Fruit fly (Drosophila melanogaster): ENCODE results near the gene CG16743.

Gene CG16743

DNA sequence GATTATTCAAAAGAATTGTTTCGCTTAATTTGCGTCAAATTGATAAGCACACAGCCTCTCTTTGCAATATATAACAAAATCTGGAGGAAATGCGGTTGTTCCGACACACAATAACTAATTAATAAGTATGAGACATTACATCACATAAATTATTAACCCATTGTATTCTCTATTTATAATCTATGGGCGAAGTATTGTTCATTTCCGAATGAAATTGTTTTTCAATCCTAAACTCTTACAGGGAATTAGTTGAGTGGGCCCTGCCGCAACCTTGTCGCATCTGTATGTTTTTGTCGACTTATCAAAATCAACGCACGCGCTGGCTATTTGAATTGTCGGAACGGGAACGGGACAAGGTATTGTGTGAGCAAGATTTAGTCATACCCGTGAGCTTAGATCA, at the start of gene CG16743:
Gene CG16743 (plus strand): TSS at position 57 of the 400 bp plus-strand sequence.
- peak; percentile 79 for TF ChIP-seq noc (tag; optimal IDR thresholded peaks at IDR 0.05)

DNA sequence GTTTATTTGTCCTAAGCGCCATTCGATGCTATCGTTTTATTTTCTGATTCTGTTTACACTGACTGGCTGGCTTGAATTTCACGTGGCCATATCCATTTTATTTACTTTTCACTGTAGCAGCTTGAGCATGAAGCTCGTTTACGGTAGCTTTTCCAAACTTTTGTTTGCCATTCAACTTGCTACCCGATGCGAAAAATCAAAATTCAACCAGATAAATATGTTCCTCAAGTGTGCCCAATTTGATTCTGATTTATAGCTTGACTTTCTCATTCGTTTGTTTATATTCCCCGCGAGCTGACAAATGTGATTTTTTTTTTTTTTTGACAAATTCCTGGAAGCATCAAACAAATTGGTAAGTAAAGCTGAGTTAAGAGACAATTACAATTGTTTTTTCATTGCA, 35.7 kb upstream of the CG16743 start, which contains the start of gene CG14072:
Gene CG14072 (plus strand): TSS at position 301 of the 400 bp plus-strand sequence.
- TF ChIP-seq noc (tag; optimal IDR thresholded peaks at IDR 0.05), result no peak

DNA sequence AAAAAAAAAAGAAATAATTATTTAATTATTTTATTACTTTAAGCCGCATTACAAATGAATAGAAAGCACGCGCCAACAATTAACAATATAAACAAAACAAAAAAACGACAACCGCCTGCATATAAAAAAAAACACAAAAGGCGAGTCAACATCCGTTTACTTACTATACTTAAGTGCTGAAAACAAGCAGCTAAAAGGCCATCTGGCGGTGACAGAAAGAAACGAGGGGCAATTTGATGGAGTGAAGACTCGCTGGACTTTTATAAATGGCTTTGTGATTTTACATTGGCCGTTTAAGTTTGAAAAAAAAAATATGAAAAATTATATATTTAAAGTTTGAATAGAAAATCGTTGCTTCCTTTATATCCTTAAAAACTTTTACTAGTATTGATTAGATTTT, 31.9 kb upstream of the CG16743 start:
- no peak for TF ChIP-seq noc (tag; optimal IDR thresholded peaks at IDR 0.05)

DNA sequence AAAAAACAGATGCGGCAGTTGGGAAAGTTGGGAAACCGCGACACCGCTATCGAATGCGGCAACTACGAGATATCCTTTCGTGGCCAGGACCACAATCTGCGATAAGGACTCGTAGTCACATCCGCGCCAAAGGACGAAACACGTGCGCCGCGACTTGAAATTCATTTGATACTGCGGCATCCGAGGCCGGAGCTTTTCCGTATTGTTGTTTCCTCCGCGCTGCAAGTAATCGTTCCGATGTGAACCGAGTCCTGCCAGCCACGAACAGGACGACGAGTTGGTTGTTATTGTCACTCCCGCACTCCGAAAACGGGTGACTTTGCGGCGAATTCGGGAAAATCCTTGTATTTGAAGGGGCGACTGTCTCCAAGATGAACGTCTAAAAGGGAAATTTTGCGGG, 8.1 kb upstream of the CG16743 start, which contains the start of gene dpr2:
Gene dpr2 (minus strand): TSS at position 175 of the 400 bp plus-strand sequence.
- no peak for TF ChIP-seq noc (tag; optimal IDR thresholded peaks at IDR 0.05)

DNA sequence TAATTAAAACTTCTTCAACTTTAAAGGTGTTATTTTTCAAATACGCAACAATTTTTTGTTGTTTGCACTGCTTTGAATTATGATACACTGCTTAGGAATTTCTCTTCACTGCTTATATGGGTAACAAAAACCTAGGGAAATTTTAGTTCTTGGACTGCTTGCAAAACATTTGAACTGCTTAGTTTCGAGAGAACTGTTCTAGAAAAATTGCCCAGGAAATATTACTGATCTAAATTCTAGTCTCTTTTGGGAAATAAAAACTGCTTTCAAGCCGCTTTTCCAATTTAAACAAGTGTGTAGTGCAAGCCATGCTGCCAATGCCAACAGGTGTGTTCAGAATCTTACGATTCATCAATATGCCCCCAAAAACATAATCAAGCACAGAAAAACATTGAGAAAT, 7.6 kb upstream of the CG16743 start:
- no peak for TF ChIP-seq noc (tag; optimal IDR thresholded peaks at IDR 0.05)

dm6 chr2L:10965962-10966361, 6.1 kb upstream of the CG16743 start:
- TF ChIP-seq noc (tag; optimal IDR thresholded peaks at IDR 0.05), result no peak

- TF ChIP-seq noc (tag; optimal IDR thresholded peaks at IDR 0.05), result peak; percentile 74
Observed at dm6 chr2L:10967257-10968008, 4.6 kb upstream of the CG16743 start.

DNA sequence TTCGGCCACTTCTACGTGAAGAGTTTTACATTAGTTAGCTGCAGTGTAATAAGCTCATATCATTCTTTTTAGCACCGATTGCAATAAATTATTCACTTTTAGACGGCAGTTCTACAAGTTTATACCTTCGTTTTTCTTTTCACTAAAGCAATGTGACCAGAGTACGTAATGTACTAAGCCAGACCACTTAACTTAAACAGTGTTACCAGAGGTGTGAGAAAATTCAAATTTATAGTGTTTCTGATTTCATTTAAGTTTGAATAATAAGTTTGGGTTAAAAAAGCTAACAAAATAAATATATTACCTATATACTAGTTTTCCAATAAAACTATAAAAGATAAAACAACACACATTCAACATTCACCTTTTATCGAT, 4.1 kb upstream of the CG16743 start:
- no peak for TF ChIP-seq noc (tag; optimal IDR thresholded peaks at IDR 0.05)

DNA sequence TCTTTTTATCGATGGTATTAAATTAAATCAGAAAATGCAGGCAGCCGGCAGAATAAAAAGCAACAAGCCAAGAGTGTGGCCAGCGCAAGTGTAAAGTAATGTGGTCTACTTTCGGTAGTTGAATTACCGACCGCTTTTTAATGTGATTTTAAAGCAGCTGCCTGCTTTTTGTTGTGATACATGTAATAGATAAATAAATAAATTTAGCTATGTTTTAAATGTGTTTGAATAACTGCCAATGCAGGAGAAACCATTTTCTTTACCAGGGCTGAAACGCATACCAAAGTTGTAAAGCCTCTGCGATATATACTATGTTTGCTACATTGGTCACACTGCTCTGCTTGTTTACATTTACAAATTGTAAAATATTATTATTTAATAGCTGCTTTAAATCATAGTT, 1.9 kb upstream of the CG16743 start, which contains the start of the genes Tmem214 and YL-1:
Gene Tmem214 (minus strand): TSS at position 142 of the 400 bp plus-strand sequence.
Gene YL-1 (plus strand): TSS at position 310 of the 400 bp plus-strand sequence.
- TF ChIP-seq noc (tag; optimal IDR thresholded peaks at IDR 0.05), result peak; percentile 72

DNA sequence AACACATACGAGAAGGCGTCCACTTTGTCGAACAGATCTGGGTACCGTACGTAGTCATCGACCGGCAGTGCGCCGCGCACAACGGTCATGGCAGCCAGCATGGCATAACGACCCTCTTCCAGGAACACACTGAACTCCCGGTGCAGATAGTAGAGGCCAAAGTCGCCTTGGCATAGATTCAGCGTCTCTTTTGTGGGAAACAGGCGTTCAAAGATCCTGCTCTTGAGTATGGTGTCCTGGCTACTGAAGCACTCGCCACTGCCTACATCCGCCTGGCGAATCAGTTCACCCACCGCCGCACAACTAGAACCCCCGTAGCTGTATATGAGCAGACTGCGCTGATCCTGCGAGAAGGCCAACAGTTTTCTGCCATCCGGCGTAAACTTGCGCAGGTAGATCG, 2.6 kb downstream of the CG16743 start:
- TF ChIP-seq noc (tag; optimal IDR thresholded peaks at IDR 0.05), result no peak

- no peak for TF ChIP-seq noc (tag; optimal IDR thresholded peaks at IDR 0.05)
Observed at dm6 chr2L:10975193-10975592, 3.1 kb downstream of the CG16743 start, which contains the start of gene abo. TSS of gene abo (minus strand) at chr2L:10975293.

DNA sequence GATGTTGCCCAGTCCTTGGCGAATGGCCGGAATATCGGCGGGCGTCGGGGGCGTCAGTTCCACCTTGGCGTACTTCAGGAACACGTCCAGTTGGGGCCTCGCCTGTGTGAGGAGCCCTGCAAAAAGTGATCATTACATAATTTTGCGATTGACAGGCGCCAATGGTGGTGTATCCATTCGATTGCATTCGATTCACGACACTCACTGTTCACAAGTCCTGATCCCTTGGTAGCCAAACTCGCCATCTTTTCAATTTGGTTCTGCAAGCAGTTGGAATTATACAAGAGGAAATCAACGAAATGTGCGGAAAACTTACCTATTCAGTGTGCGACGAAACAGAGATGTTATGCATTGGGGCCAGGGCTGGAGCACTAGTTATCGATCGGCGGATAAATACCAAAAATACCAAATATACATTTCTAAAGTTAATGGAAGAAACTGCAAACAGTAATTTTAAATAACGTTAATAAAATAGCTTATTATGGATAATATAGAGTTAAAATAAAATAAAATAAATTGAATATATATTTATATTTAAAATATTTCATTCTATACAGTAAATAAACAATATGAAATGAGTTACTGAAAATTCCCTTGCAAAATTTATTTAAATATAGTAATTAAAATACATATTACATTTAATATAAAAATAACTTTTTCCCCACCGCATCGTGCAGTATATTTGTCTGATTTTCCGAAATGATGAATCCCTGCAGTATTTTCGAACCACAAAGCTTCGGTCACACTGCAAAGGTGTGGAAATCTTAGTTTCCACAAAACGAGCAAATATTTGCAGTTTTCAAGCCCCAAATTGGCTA, 4.2 kb downstream of the CG16743 start, which contains the start of the genes ATPsynG and SCAR:
Gene ATPsynG (minus strand): TSS at position 354 of the 818 bp plus-strand sequence.
Gene SCAR (plus strand): TSS at position 727 of the 818 bp plus-strand sequence.
- TF ChIP-seq noc (tag; optimal IDR thresholded peaks at IDR 0.05), result no peak

DNA sequence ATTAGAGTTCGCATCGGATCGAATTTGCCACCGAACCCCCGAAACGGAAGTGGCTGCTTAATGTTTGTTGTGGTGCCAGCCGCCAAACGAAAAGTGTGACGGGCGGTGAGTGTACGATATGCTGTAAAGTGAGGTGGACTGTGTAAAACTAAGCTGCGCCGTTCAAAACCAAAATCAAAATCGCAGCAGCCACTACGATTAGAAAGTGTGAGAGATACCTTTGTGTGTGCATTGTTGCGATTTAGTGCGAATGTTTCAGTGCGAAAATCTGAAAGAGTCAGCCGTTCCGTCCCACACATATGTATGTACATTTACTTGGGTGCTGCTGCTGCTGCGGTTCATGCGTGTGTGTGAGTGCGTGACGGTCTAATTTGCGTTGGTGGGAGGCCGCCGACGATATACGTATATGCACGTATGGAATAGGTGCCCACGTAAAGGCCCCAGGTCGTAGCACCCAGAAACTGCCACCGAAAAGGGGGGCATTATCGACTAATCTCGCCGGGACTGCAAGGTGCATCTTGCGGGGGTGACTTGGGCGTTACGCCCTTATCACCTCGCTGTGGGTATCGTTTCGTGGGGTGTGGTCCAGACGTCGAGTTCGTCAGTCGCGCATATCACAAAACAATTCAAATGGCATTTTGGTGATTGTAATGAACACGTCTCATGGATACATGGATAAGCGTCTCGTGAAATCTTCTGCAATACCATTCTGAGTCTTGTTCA, 4.9 kb downstream of the CG16743 start:
- TF ChIP-seq noc (tag; optimal IDR thresholded peaks at IDR 0.05), result no peak

dm6 chr2L:10986138-10986537, 14.1 kb downstream of the CG16743 start:
- TF ChIP-seq noc (tag; optimal IDR thresholded peaks at IDR 0.05), result no peak

DNA sequence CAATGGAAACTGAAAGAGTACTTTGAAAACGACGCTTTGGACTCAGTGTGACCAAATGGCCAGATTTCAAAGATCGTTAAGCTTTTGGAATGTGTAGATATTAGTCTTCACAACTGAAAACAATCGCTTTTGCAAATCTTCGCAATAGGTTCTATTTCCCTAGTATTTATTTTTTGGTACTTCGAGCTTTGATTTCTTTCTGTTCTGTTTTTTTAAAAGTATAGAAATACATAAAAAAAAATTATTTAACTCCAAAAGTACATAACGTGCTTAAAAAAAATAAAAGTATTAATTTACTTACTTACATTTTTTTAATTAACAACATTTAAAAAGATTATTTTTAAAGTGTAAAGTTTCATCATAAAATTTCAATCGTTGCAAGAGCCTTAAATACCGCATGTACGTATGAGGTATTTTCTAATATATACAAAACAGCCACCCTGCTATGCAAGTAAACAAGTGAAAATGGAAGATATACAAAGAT, 15.3 kb downstream of the CG16743 start, which contains the start of the genes piwi and CG12253:
Gene piwi (minus strand): TSS at position 51 of the 484 bp plus-strand sequence.
Gene CG12253 (plus strand): TSS at position 437 of the 484 bp plus-strand sequence.
- TF ChIP-seq noc (tag; optimal IDR thresholded peaks at IDR 0.05), result no peak
